Worm (Caenorhabditis elegans): ENCODE measurements around the gene C56C10.6.

- TF ChIP-seq him-1 (tag; optimal IDR thresholded peaks at IDR 0.05): no peak
- no peak for TF ChIP-seq dao-5 (tag; optimal IDR thresholded peaks at IDR 0.05)
Observed at ce11 chrII:6589408-6589807, 8.3 kb upstream of the C56C10.6 start, which contains the start of gene vps-32.1.
